Fruit fly (Drosophila melanogaster) whole organism, wandering third instar larva: ENCODE results near the gene Setd3.

Experiments
- Myc ChIP-seq: fragments of >200 bp; optimal IDR thresholded peaks from 2 replicates; lab custom pipeline; 2017
- usp ChIP-seq: fragments of >200 bp; optimal IDR thresholded peaks from 2 replicates; lab custom pipeline; 2017; ENCODE audit warnings: missing biosample characterization, missing genetic modification characterization

DNA sequence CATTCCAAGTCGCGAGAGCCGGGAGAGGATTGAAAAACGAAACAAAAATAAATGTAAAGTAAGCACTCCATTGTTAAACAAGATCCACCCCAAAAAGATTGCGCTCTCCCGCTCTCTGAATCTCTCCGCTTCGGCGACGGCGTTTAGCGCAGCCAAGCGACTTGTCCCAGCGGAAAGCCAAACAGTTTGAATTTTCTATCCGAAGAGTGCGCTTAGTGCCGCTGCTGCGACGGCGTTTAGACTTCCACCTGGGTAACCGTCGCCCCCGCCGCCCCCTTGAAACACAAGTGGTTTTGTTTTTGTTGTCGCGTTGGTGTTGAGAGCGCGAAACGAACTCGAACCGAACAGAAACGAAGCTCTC is 29.9 kb upstream of the Setd3 start, which contains the start of gene Inx2:
- TF ChIP-seq Myc (lab: Kevin White, UChicago) (no peak), usp (GFP tag; lab: Kevin White, UChicago) (no peak)
